Worm (Caenorhabditis elegans): ENCODE measurements around the gene srg-54.

DNA sequence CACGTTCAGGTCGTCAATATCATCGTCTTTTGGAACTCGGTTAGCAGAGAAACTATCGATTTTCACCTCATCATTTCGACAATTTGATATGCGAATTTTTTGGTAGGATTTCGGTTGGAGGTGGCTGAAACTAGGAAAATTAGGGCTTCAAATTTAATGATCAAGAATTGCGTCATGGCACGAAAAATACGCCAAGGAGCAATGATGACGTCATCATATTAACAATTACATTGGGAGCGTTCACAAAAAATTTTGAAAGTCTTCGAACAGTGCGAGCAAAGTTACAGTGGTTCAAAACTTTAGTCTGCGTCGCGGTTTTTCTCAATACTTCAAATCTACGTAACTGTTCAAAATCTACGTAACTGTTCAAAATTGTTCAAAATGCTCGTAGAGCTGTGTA is 18.9 kb upstream of the srg-54 start:
- no peak for TF ChIP-seq fkh-10 (GFP tag; optimal IDR thresholded peaks at IDR 0.05)
- TF ChIP-seq daf-12 (tag; optimal IDR thresholded peaks at IDR 0.05) = no peak
- TF ChIP-seq pqm-1 (tag; optimal IDR thresholded peaks at IDR 0.05) = no peak
- no peak for TF ChIP-seq zag-1 (tag; optimal IDR thresholded peaks at IDR 0.05)
- TF ChIP-seq elt-3 (tag; optimal IDR thresholded peaks at IDR 0.05) = no peak
- no peak for TF ChIP-seq nhr-12 (tag; optimal IDR thresholded peaks at IDR 0.05)
- no peak for TF ChIP-seq nhr-28 (tag; optimal IDR thresholded peaks at IDR 0.05)
- TF ChIP-seq elt-2 (tag; optimal IDR thresholded peaks at IDR 0.05) = no peak

All from whole organism, L3 larva.